Fruit fly (Drosophila melanogaster) S2 (cell line): ENCODE results near the gene Nrg.
A peak's percentile ranks its signal among the peaks of the same experiment; 100 is the strongest.

Source experiments
- CG8478 ChIP-seq: fragments of >200 bp; optimal IDR thresholded peaks from 2 replicates; lab custom pipeline; 2018
- CTCF ChIP-seq, 2 experiments: fragments of >200 bp; optimal IDR thresholded peaks; 2 replicates each; lab custom pipeline; 2018

Gene Nrg

DNA sequence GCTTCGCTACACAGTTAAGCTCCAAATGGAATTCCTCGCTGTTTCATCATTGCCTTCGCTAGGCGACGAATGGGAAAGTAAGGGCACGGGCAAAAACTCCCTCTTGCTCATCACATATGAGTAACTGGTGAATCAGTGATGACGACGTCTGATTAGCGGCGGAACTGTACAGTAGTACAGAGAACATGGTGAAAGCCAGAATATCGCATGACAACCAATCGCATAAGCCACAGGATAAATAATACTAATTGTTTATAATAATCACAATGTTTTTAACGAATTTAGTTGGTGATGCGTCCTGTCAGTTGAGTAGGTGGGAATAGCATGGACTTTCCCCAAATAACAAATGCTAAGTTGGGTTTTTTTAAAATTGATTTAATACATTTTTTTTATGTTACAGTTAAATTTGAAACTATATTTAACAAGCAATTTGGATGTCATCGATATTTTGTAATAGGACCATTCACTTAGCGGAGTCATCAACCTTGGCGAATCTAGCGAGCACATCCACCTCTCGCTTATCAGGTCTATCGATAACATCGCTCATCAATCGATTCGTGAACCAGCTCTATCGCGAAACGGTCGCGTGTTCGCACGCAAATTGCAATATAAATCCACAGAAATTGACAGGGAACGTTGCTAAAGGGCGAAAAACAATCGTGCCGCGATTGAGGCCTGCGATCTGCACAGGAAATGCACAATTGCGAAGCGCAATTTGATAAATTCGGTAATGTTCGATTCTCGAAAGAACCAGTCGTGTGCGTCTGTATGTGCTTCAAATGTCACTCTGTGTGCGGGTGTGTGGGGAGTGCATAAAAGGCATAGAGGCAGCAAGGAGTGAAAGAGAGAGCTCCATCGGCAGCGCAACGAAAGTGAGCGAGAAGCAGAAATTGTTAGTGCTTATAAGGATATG is 43.2 kb downstream of the Nrg start, which contains the start of the genes CG12112 and Trf4-1:
CG12112 (minus strand) TSS at position 106 of the 913 bp plus-strand sequence.
Trf4-1 (plus strand) TSS at position 236 of the 913 bp plus-strand sequence.
- TF ChIP-seq CG8478 (lab: Kevin White, UChicago) = no peak
- peak; percentile 44 to 51 for TF ChIP-seq CTCF (optimal IDR thresholded peaks at IDR 0.05; lab: Kevin White, UChicago)

- TF ChIP-seq CG8478 (lab: Kevin White, UChicago) (no peak), CTCF (optimal IDR thresholded peaks at IDR 0.05; lab: Kevin White, UChicago) (no peak)
Observed at dm6 chrX:8561404-8562397, 44.5 kb downstream of the Nrg start.

DNA sequence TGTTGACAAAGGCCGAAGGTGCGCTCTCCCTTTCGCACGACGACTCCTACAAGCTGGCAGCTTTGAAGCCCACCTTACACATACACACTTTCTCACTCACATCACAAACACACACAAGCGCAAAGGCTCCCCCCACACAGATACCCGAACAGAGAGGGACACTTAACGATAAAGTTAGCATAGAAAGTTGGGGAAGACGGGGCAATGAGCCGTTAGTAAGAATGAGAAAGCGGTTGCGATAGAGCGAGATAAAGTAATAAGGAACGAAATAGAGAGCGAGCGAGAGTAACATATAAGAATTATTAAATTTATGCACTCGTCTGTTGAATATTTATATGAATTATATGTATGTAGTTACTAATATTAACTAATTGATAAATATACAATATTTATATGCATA is 51.9 kb downstream of the Nrg start:
- no peak for TF ChIP-seq CTCF (optimal IDR thresholded peaks at IDR 0.05; lab: Kevin White, UChicago)
- TF ChIP-seq CG8478 (lab: Kevin White, UChicago) = no peak

- TF ChIP-seq CG8478 (lab: Kevin White, UChicago) = no peak
- no peak for TF ChIP-seq CTCF (optimal IDR thresholded peaks at IDR 0.05; lab: Kevin White, UChicago)
Observed at dm6 chrX:8569639-8570038, 52.5 kb downstream of the Nrg start.

dm6 chrX:8570848-8571247 is 53.7 kb downstream of the Nrg start, which contains the start of gene CG12111:
Gene CG12111 (minus strand): TSS chrX:8570948.
- no peak for TF ChIP-seq CG8478 (lab: Kevin White, UChicago)
- TF ChIP-seq CTCF (optimal IDR thresholded peaks at IDR 0.05; lab: Kevin White, UChicago) = no peak

- no peak for TF ChIP-seq CG8478 (lab: Kevin White, UChicago)
- no peak for TF ChIP-seq CTCF (optimal IDR thresholded peaks at IDR 0.05; lab: Kevin White, UChicago)
Observed at dm6 chrX:8571936-8572335, 54.8 kb downstream of the Nrg start.

DNA sequence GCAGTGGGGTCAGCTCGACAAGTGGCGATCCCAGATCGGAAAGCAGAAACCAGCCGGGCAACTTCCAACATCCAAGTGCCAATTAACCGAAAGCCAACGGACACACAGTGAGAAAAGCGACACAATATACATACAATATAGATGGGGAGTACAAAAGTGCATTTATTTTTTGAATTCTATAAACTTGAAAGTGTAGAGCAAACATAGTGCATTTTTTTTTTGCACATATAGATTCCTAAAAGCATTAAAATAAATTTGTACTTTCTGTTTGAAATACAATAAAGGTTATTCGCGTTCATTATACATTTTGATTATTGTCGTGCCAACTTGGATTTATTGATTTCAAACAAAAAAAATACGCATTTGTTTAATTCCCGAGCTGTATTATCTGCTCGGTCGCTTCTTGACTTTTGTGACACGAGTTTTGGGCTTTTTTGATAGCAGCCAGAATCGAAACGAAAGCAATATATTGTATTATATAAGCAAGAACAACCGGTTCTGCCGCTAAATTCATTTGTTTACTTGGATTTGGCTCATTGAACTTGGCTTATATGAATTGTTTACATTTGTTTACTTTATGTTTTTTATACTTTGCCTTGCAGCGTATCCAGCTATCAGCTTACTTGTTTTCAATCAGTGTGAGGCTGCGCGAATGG is 55.9 kb downstream of the Nrg start, which contains the start of gene spirit:
spirit (minus strand) TSS at position 655 of the 656 bp plus-strand sequence.
- TF ChIP-seq CG8478 (lab: Kevin White, UChicago) = no peak
- TF ChIP-seq CTCF (optimal IDR thresholded peaks at IDR 0.05; lab: Kevin White, UChicago) = no peak

DNA sequence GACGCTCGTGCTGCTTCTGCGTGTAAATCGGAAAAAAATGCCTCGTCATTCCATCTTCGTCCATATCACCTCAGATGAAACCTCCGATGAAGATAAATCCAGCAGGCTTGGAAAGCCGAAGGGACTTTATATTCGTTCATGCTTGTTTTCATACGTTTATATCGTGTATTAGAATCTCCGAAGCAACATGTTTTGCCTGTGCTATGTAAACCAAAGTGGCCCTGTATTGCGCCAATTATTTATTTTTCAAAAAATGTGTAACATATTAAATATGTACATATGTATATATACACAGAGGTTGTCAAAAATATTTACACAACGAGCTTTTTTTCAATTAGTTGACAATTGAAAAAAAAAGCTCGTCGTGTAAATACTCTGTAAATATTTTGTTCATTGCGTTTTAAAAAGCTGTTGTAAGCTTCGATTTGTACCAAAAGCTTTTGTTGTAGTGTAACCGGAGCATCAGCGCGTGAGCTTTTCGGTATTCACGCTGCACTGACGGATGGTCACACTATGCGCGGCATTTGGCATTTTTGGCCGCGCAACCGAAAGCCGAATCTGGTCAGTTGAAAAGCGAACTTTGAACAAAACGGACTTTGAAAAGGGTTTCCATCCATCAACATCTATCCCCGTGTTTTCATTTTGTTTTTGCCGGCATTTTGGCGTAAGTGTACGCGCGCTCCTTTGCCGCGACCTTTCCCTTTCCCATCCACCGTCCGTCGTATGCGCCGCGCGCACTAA is 56.7 kb downstream of the Nrg start, which contains the start of gene CG12065:
CG12065 (plus strand) TSS at position 563 of the 741 bp plus-strand sequence.
- TF ChIP-seq CG8478 (lab: Kevin White, UChicago) = no peak
- peak in 1 of 2 experiments; percentile 8 for TF ChIP-seq CTCF (optimal IDR thresholded peaks at IDR 0.05; lab: Kevin White, UChicago)

dm6 chrX:8574672-8575350 is 57.6 kb downstream of the Nrg start:
- TF ChIP-seq CG8478 (lab: Kevin White, UChicago) (no peak), CTCF (optimal IDR thresholded peaks at IDR 0.05; lab: Kevin White, UChicago) (no peak)

dm6 chrX:8576675-8577074 is 59.5 kb downstream of the Nrg start:
- TF ChIP-seq CTCF (optimal IDR thresholded peaks at IDR 0.05; lab: Kevin White, UChicago) (no peak), CG8478 (lab: Kevin White, UChicago) (no peak)

dm6 chrX:8579097-8579496 is 61.9 kb downstream of the Nrg start:
- TF ChIP-seq CTCF (optimal IDR thresholded peaks at IDR 0.05; lab: Kevin White, UChicago) = no peak
- TF ChIP-seq CG8478 (lab: Kevin White, UChicago) = no peak

DNA sequence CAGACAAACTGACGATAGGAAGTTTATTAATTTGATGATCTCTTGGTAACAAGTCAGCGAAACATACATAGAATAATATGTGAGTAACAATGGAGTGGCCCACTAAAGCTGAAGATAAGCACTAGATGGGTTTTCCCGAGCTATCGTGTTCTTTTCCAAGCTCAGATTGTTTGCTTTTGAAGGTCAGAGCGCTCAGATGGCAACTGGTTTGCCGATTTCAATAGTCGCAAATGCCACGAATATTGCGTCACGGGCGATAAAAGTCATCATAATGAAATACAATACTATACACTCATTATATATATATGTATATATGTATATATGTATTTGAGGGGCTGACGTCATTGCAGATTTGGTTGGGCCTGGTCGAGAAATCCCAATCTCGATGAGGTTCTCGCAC is 62.7 kb downstream of the Nrg start:
- TF ChIP-seq CTCF (optimal IDR thresholded peaks at IDR 0.05; lab: Kevin White, UChicago) (no peak), CG8478 (lab: Kevin White, UChicago) (no peak)

DNA sequence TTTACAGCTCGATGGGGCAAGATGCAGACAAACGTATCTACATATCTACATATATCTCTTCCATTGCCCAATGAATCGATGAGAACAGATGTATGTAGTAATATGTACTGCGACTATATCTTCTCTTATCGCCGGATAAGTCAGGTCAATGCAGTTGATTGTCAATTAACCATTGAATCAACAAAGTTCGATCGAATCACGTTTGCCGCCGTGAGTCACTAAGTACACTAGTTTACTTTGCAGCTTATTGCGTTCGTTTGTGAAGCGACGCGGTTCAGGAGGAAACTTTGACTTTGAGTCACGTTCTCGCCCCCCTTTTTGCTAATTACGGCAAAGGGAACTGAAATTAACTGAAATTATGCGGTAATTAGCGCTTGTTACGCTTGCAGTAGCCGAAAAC is 63.6 kb downstream of the Nrg start:
- TF ChIP-seq CG8478 (lab: Kevin White, UChicago) (no peak), CTCF (optimal IDR thresholded peaks at IDR 0.05; lab: Kevin White, UChicago) (no peak)
